Worm (Caenorhabditis elegans): ENCODE results near the gene T05A8.7.
A peak's percentile ranks its signal among the peaks of the same experiment; 100 is the strongest.

Gene T05A8.7

DNA sequence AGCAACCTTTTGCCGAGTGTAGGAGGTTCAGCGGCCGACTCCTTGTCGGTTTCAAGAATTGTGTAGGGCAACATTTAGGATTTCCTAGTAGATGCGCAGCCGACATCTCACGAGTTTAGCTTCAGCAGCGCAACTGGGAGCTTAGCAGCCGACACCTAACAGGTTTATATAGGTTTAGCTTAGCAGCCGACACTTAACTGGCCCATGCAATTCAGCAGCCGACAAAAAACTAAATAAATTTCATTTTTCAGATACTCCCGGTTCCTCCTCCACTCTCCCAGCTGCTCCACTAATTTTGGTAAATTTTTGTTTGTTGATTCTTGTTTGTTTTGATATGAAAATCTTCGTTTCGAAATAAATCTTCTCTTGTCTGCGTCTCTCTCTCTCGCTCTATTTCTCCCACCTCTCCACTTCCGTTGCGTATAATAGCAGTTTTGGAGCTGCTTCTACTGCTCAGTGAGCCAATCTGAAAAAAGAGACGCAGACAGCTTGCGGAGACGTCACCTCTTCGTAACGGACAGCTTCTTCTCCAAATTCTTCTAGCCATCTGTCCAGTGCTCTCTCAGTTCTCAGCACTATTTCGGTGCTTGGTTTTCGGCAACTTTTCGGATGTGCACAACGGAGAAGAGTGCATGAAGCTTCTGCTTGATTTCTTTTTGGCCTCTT is 5.9 kb upstream of the T05A8.7 start (continued):
- TF ChIP-seq unc-130 (tag; optimal IDR thresholded peaks at IDR 0.05) (no peak), swsn-7 (tag; optimal IDR thresholded peaks at IDR 0.05) (peak; percentile 53), C16A3.4 (tag; optimal IDR thresholded peaks at IDR 0.05) (no peak), nhr-71 (tag; optimal IDR thresholded peaks at IDR 0.05) (peak; percentile 76), lin-39 (tag; optimal IDR thresholded peaks at IDR 0.05) (no peak), ets-5 (GFP tag; IDR thresholded peaks at IDR 0.05) (no peak), nhr-85 (tag) (no peak), unc-86 (tag; optimal IDR thresholded peaks at IDR 0.05) (peak; percentile 67), ceh-63 (GFP tag; optimal IDR thresholded peaks at IDR 0.05) (no peak), hpl-2 (GFP tag; optimal IDR thresholded peaks at IDR 0.05) (no peak), alr-1 (tag; optimal IDR thresholded peaks at IDR 0.05; ENCODE audit: borderline replicate concordance) (no peak), nhr-19 (GFP tag; conservative IDR thresholded peaks at IDR 0.05) (peak; percentile 16), F16B12.6 (tag; optimal IDR thresholded peaks at IDR 0.05) (no peak), ceh-82 (tag; optimal IDR thresholded peaks at IDR 0.05) (peak; percentile 50 to 64 (median 57)), lsy-2 (tag; optimal IDR thresholded peaks at IDR 0.05) (peak; percentile 48 to 62), lin-14 (GFP tag; optimal IDR thresholded peaks at IDR 0.05) (peak; percentile 95), fkh-8 (tag; optimal IDR thresholded peaks at IDR 0.05) (peak; percentile 94), nhr-76 (tag; optimal IDR thresholded peaks at IDR 0.05) (no peak), unc-62 (GFP tag; optimal IDR thresholded peaks at IDR 0.05) (no peak), grh-1 (GFP tag; IDR thresholded peaks at IDR 0.05) (no peak), nhr-90 (tag; optimal IDR thresholded peaks at IDR 0.05; ENCODE audit: poor library complexity) (no peak), efl-3 (GFP tag; optimal IDR thresholded peaks at IDR 0.05) (no peak), pag-3 (tag; optimal IDR thresholded peaks at IDR 0.05; ENCODE audit: borderline replicate concordance, insufficient read depth) (no peak), mef-2 (tag; optimal IDR thresholded peaks at IDR 0.05) (no peak), rnt-1 (tag; optimal IDR thresholded peaks at IDR 0.05) (no peak)

ce11 chrII:2741405-2741804 is 746 bp downstream of the T05A8.7 start:
- TF ChIP-seq ceh-8 (GFP tag; optimal IDR thresholded peaks at IDR 0.05) (peak; percentile 21), nhr-85 (tag) (no peak)

DNA sequence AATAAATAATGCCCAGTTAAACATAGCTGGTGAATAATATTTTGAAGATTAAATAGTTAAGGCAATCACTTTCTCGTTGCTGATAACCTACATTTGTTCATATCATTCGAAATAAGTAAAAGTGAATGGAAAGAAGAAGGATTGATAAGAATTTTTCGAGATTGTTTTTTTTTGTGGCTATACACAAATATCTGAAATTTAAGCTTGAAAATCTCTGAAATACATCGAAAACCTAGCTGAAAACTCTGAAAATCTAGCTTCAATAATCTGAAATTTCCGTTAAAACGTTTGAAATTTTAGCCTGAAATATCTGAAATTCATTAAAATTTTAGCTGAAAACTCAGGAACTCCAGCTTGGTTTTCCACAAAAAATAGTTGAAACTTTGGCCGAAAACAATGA is 2.5 kb downstream of the T05A8.7 start, which contains the start of gene T05A8.6:
Gene T05A8.6, minus strand, starts transcription at position 101 of the 400 bp plus-strand sequence.
- TF ChIP-seq mdl-1 (tag; optimal IDR thresholded peaks at IDR 0.05) (no peak), skn-1 (tag; optimal IDR thresholded peaks at IDR 0.05) (no peak), unc-86 (tag; optimal IDR thresholded peaks at IDR 0.05) (no peak), grh-1 (GFP tag; IDR thresholded peaks at IDR 0.05) (no peak)

ce11 chrII:2736938-2737337 is 5.2 kb downstream of the T05A8.7 start:
- no peak for TF ChIP-seq ets-5 (GFP tag; IDR thresholded peaks at IDR 0.05)
- no peak for TF ChIP-seq efl-1 (optimal IDR thresholded peaks at IDR 0.05)
- peak in 1 of 2 experiments; percentile 68 for TF ChIP-seq efl-1 (GFP tag; optimal IDR thresholded peaks at IDR 0.05 in 1 of 2)

DNA sequence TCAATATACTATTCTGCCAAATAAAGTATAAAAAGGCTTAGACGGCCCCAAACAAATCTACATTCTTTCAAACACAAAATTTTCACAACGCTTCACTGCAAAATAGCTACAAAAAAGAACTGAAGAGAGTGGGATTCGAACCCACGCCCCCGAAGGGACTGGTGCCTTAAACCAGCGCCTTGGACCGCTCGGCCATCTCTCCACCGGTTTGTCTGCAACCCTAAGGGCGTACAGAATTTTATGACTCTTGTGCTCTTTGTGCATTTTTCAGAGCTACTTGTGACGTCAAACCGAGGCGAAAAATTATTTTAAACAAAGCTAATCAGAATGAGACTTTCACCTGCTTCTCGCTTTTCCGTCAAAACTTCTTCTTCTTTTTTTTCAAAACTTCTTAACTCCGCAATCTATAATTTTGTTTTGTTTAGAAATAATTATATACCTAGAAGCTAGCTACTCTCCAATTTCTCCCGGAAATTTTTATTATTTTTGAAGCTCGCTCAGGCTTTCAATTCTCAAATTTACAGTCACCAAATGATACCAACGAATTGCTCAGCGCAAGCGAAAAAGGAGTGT is 5.9 kb downstream of the T05A8.7 start, which contains the start of gene T05A8.8:
Gene T05A8.8, plus strand, starts transcription at position 523 of the 573 bp plus-strand sequence.
- TF ChIP-seq vab-15 (tag; optimal IDR thresholded peaks at IDR 0.05), result no peak
- no peak for TF ChIP-seq pqm-1 (tag; optimal IDR thresholded peaks at IDR 0.05)
- TF ChIP-seq efl-1 (optimal IDR thresholded peaks at IDR 0.05), result no peak
- peak in 1 of 2 experiments; percentile 60 for TF ChIP-seq efl-1 (GFP tag; optimal IDR thresholded peaks at IDR 0.05 in 1 of 2)

Measured in whole organism, L1 larva.